Worm (Caenorhabditis elegans) whole organism, midembryonic: ENCODE data around the gene clec-219.
A peak's percentile ranks its signal among the peaks of the same experiment; 100 is the strongest.
"Not testable (repeated sequence)": the region's sequence is repeated elsewhere in the genome, so short reads cannot be mapped to it uniquely, and the experiment has no call there.

Source experiments
- T22C8.4 ChIP-seq: fragments of 200-800 bp; sonication (Bioruptor generic); IDR thresholded peaks from 2 replicates; pipeline ENCODE4 v1.3.6; 2022; ENCODE audit warnings: missing genetic modification characterization, missing compliant biosample characterization
- flt-1 ChIP-seq: fragments of 200-800 bp; sonication (Bioruptor generic); IDR thresholded peaks from 2 replicates; pipeline ENCODE4 v1.3.6; 2022; ENCODE audit warnings: missing genetic modification characterization, missing compliant biosample characterization
- klf-2 ChIP-seq: fragments of 200-800 bp; sonication (Bioruptor generic); conservative IDR thresholded peaks from 2 replicates; pipeline ENCODE4 v1.3.6; 2022; ENCODE audit warnings: missing genetic modification reagents, missing genetic modification characterization, missing compliant biosample characterization
- ref-1 ChIP-seq: fragments of 200-800 bp; sonication (Bioruptor generic); conservative IDR thresholded peaks from 2 replicates; pipeline ENCODE4 v1.3.6; 2022; ENCODE audit warnings: missing genetic modification reagents, missing genetic modification characterization, missing compliant biosample characterization
- ztf-29 ChIP-seq: fragments of 200-800 bp; sonication (Bioruptor generic); IDR thresholded peaks from 2 replicates; pipeline ENCODE4 v1.3.6; 2022; ENCODE audit warnings: missing genetic modification reagents, missing genetic modification characterization, missing compliant biosample characterization

- TF ChIP-seq T22C8.4 (GFP tag; lab: Robert Waterston, UW); klf-2 (GFP tag; lab: Robert Waterston, UW); ztf-29: not testable (repeated sequence)
- TF ChIP-seq ref-1 (GFP tag; lab: Robert Waterston, UW) (0 out of 2 replicates have a peak, but pooled peaks have one; percentile 30), flt-1 (GFP tag; lab: Robert Waterston, UW) (0 out of 2 replicates have a peak, but pooled peaks have one; percentile 57)
These were observed 11.2 kb downstream of the clec-219 start for ce11 chrV:8329390-8329789.
